Worm (Caenorhabditis elegans): ENCODE data around the gene clec-166.

ce11 chrIV:1213192-1213591, 38.0 kb downstream of the clec-166 start:
- TF ChIP-seq snpc-4 (tag; optimal IDR thresholded peaks at IDR 0.05): no peak
- no peak for TF ChIP-seq ztf-1 (GFP tag; conservative IDR thresholded peaks at IDR 0.05)
- no peak for TF ChIP-seq nhr-6 (tag; optimal IDR thresholded peaks at IDR 0.05)
- TF ChIP-seq nhr-12 (tag; optimal IDR thresholded peaks at IDR 0.05): no peak
